Fruit fly (Drosophila melanogaster): ENCODE data around the gene moi.

The moi gene

DNA sequence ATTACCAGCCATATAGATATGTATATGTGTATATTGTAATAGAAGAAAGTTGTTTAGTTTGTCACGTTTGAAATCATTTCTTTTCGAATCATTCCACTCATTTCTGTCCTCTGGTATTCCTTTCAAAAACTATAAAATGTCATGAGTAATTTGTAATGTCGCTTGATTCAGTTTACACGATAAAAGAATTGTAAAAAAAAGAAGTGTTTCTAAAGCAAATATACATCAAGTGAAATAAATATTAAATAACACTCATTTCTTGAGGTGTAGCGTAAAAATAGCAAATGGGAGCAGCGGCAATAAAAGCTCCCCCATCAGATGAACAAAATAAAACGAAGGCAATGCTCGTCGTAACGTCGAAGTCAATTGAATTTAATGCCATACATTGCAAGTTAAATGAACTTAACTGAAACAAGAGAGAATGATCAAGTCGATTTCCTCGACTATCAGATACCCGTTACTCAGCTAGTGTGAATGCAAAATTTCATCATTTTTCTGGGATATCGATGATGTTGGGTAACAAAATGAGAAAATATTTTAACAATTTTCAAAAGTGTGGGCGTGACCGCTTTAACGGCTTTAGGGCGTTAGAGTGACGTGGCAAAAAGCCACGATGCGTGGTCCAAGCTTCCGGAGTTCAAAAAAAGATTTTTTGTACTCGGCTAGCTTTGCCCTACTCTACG lies 40.1 kb downstream of the moi start:
- TF ChIP-seq CG7357 (GFP tag; IDR thresholded peaks at IDR 0.05): no peak
- peak; percentile 18 for TF ChIP-seq phol (tag; optimal IDR thresholded peaks at IDR 0.05)
- no peak for TF ChIP-seq CG11093 (GFP tag; IDR thresholded peaks at IDR 0.05)
- peak; percentile 23 for TF ChIP-seq grau (tag; optimal IDR thresholded peaks at IDR 0.05)
- peak; percentile 31 for TF ChIP-seq CG13424 (tag; optimal IDR thresholded peaks at IDR 0.05)
- TF ChIP-seq tna (GFP tag; IDR thresholded peaks at IDR 0.05; ENCODE audit: partially characterized antibody): peak; percentile 62
- peak; percentile 58; the same call in 2 of the 3 replicates for TF ChIP-seq dysf (GFP tag; IDR thresholded peaks at IDR 0.05)
- peak; percentile 5 for TF ChIP-seq PHDP (tag; optimal IDR thresholded peaks at IDR 0.05)
- TF ChIP-seq CG15269 (tag; optimal IDR thresholded peaks at IDR 0.05): peak; percentile 50
- TF ChIP-seq Elba2 (GFP tag; optimal IDR thresholded peaks at IDR 0.05): no peak
- no peak for TF ChIP-seq Lim3 (GFP tag; IDR thresholded peaks at IDR 0.05)
- peak; percentile 28 for TF ChIP-seq dmrt99B (tag; optimal IDR thresholded peaks at IDR 0.05)
- no peak for TF ChIP-seq bigmax (GFP tag; optimal IDR thresholded peaks at IDR 0.05)
- TF ChIP-seq nmo (GFP tag; optimal IDR thresholded peaks at IDR 0.05): no peak
- TF ChIP-seq jing (GFP tag; optimal IDR thresholded peaks at IDR 0.05): no peak
- no peak for TF ChIP-seq sisA (GFP tag; IDR thresholded peaks at IDR 0.05)
- TF ChIP-seq HLH4C (GFP tag; IDR thresholded peaks at IDR 0.05; ENCODE audit: partially characterized antibody): peak; percentile 59
- peak; percentile 26 for TF ChIP-seq CG17385 (GFP tag; optimal IDR thresholded peaks at IDR 0.05)
- 0 out of 3 replicates have a peak, but pooled peaks have one; percentile 53 for TF ChIP-seq mld (GFP tag; IDR thresholded peaks at IDR 0.05; ENCODE audit: partially characterized antibody)
- TF ChIP-seq CG14965 (GFP tag; optimal IDR thresholded peaks at IDR 0.05; ENCODE audit: borderline replicate concordance): no peak
- peak; percentile 1 for TF ChIP-seq unpg (GFP tag; optimal IDR thresholded peaks at IDR 0.05)
- TF ChIP-seq dmrt11E (tag; optimal IDR thresholded peaks at IDR 0.05): no peak
- peak; percentile 21 for TF ChIP-seq Nf-YC (tag; optimal IDR thresholded peaks at IDR 0.05)
- TF ChIP-seq Lhr (GFP tag; optimal IDR thresholded peaks at IDR 0.05): no peak
- TF ChIP-seq sens (GFP tag): peak; percentile 66
- peak; percentile 43; the same call in 2 of the 3 replicates for TF ChIP-seq row (GFP tag; IDR thresholded peaks at IDR 0.05)
- TF ChIP-seq HLH3B (GFP tag; IDR thresholded peaks at IDR 0.05): no peak
- no peak for TF ChIP-seq CG15514 (GFP tag; optimal IDR thresholded peaks at IDR 0.05)
- TF ChIP-seq bsh (GFP tag; optimal IDR thresholded peaks at IDR 0.05): peak in 1 of 2 experiments; percentile 18
- TF ChIP-seq Atf-2 (GFP tag; optimal IDR thresholded peaks at IDR 0.05): no peak
- no peak for TF ChIP-seq chn (GFP tag; optimal IDR thresholded peaks at IDR 0.05)
- TF ChIP-seq gro (GFP tag; optimal IDR thresholded peaks at IDR 0.05): no peak
- TF ChIP-seq CG17802 (tag; optimal IDR thresholded peaks at IDR 0.05): no peak
- TF ChIP-seq CG17361 (GFP tag; IDR thresholded peaks at IDR 0.05): peak; percentile 45; the same call in 2 of the 3 replicates
- TF ChIP-seq CG7963 (GFP tag; IDR thresholded peaks at IDR 0.05; ENCODE audit: partially characterized antibody): peak; percentile 52; the same call in 1 of the 3 replicates
- peak; percentile 59; the same call in 2 of the 3 replicates for TF ChIP-seq CG6791 (GFP tag; IDR thresholded peaks at IDR 0.05; ENCODE audit: partially characterized antibody)
- TF ChIP-seq vfl (GFP tag; optimal IDR thresholded peaks at IDR 0.05): no peak
- TF ChIP-seq mirr (GFP tag; optimal IDR thresholded peaks at IDR 0.05): no peak
- TF ChIP-seq dan (GFP tag; IDR thresholded peaks at IDR 0.05): no peak
- TF ChIP-seq Sox102F (GFP tag; optimal IDR thresholded peaks at IDR 0.05): peak; percentile 61
- TF ChIP-seq D19A (tag; optimal IDR thresholded peaks at IDR 0.05): no peak
- TF ChIP-seq CG8478 (optimal IDR thresholded peaks at IDR 0.05): no peak
- TF ChIP-seq CG12219 (GFP tag; optimal IDR thresholded peaks at IDR 0.05): peak; percentile 16
- peak; percentile 22 for TF ChIP-seq CG18262 (tag; optimal IDR thresholded peaks at IDR 0.05)
- TF ChIP-seq vnd (GFP tag; IDR thresholded peaks at IDR 0.05; ENCODE audit: partially characterized antibody): no peak; the same call in 2 of the 3 replicates
- no peak for TF ChIP-seq Ssrp (tag; optimal IDR thresholded peaks at IDR 0.05)
- peak; percentile 38 for TF ChIP-seq Oli (tag; optimal IDR thresholded peaks at IDR 0.05)
- TF ChIP-seq CG14667 (GFP tag; IDR thresholded peaks at IDR 0.05): no peak

Measured in whole organism, embryonic.